Worm (Caenorhabditis elegans): ENCODE measurements around the gene Y47D3A.13.
A peak's percentile ranks its signal among the peaks of the same experiment; 100 is the strongest.

The Y47D3A.13 gene

DNA sequence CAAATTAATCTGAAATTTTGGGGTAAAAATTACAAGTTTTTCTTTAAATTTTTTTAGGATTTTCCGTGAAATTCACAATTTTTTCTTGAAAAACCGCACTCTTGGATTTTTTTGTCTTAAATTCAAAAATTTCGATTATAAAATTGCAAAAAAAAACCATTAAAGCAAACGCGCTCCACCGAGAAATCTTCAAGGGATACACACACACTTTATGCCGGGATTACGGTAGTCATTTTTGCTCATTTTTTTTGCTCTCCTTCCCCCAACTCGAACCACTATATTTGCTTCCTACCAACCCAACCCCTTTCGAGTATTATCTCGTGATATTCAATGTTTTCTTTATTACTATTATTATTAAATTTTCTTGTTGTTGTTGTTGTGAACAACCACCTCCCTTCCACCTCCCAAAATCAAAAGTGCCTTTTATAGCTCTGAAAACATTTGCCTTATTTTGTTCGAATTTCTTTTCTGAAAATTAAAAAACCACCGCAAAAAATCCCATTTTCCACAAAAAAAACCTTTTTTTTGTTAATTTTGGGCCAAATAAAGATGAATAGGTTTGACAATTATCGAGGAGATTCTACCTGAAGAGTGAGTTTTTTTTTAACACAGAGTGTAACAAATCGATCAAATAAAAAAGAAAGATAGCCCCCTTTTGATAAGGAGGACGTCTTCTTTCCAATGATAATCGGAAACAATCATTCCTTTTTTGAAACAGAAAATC lies 28.0 kb upstream of the Y47D3A.13 start, which contains the start of gene Y47D3A.32 (continued):
- no peak for TF ChIP-seq madf-10 (tag; optimal IDR thresholded peaks at IDR 0.05)
- TF ChIP-seq snpc-1.1 (tag; optimal IDR thresholded peaks at IDR 0.05; ENCODE audit: insufficient read depth): no peak
- TF ChIP-seq B0035.1 (tag; optimal IDR thresholded peaks at IDR 0.05): no peak
- peak; percentile 44 for TF ChIP-seq F52B5.7 (tag; optimal IDR thresholded peaks at IDR 0.05)
- peak; percentile 55; the same call in 1 of the 2 replicates for TF ChIP-seq hsf-1 (GFP tag; IDR thresholded peaks at IDR 0.05)
- TF ChIP-seq attf-5 (GFP tag; optimal IDR thresholded peaks at IDR 0.05): peak; percentile 36
- TF ChIP-seq lin-54 (GFP tag; optimal IDR thresholded peaks at IDR 0.05): no peak
- TF ChIP-seq Y95B8A.8 (GFP tag; IDR thresholded peaks at IDR 0.05): peak; percentile 53; the same call in 1 of the 2 replicates

DNA sequence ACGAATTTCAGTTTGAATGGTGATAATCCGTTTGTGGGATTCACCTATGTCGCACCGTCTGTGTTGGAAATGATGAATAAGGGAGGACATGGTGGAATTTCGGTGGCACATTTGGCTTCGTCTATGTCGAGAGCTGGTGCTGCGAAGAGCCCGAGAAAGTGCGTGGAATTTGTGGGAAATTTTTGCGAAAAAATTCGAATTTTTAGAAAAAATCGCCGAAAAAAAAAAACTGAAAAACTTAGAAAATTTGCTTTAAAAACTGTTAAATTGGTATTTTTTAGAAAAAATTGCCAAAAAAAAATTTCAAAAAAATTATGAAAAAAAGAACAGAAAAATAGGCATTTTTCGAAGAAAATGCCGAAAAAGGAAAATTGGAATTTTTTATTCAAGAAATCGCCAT lies 25.0 kb upstream of the Y47D3A.13 start:
- TF ChIP-seq F52B5.7 (tag; optimal IDR thresholded peaks at IDR 0.05) (no peak), ceh-40 (GFP tag; IDR thresholded peaks at IDR 0.05) (0 out of 2 replicates have a peak, but pooled peaks have one; percentile 28)

DNA sequence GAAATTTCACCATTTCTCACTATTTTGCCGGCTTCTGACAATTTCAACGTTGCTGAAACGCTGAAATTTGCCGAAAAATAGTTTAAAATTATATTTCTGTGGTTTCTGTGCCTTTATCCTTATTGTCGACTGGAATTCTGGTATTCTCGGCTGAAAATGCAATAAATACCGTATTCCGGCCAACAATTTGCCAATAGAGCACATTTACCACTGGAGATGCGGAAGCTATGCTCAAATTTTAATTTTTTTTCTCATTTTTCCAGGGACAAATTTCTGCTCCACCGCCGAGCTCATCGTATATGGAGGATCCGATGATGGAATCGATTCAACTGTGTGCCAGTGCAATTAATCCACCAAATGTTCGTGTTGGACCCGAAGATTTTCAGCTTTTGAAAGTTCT lies 22.7 kb upstream of the Y47D3A.13 start:
- no peak for TF ChIP-seq mes-4 (tag; optimal IDR thresholded peaks at IDR 0.05)
- no peak for TF ChIP-seq D2030.7 (GFP tag; IDR thresholded peaks at IDR 0.05)
- peak; percentile 86 for TF ChIP-seq B0336.3 (GFP tag; IDR thresholded peaks at IDR 0.05)
- no peak for TF ChIP-seq ZK185.1 (tag; optimal IDR thresholded peaks at IDR 0.05; ENCODE audit: poor library complexity, severe bottlenecking)
- no peak for TF ChIP-seq attf-3 (GFP tag; conservative IDR thresholded peaks at IDR 0.05)
- peak; percentile 26 for TF ChIP-seq ceh-79 (tag; optimal IDR thresholded peaks at IDR 0.05)
- no peak for TF ChIP-seq nhr-90 (tag; optimal IDR thresholded peaks at IDR 0.05)
- no peak for TF ChIP-seq cebp-1 (GFP tag; IDR thresholded peaks at IDR 0.05)
- peak; percentile 38 for TF ChIP-seq cebp-1 (tag; optimal IDR thresholded peaks at IDR 0.05)
- no peak for TF ChIP-seq snpc-1.1 (tag; optimal IDR thresholded peaks at IDR 0.05; ENCODE audit: insufficient read depth)
- TF ChIP-seq nfyb-1 (GFP tag; IDR thresholded peaks at IDR 0.05): no peak
- TF ChIP-seq zim-3 (tag; optimal IDR thresholded peaks at IDR 0.05): no peak
- TF ChIP-seq madf-6 (GFP tag; IDR thresholded peaks at IDR 0.05): no peak
- no peak for TF ChIP-seq dpl-1 (GFP tag; optimal IDR thresholded peaks at IDR 0.05)
- no peak for TF ChIP-seq lsl-1 (GFP tag; optimal IDR thresholded peaks at IDR 0.05)
- no peak for TF ChIP-seq B0261.1 (tag; optimal IDR thresholded peaks at IDR 0.05)
- TF ChIP-seq atf-7 (tag; optimal IDR thresholded peaks at IDR 0.05): no peak
- TF ChIP-seq F39B2.1 (GFP tag; IDR thresholded peaks at IDR 0.05): no peak
- TF ChIP-seq lir-1 (GFP tag; conservative IDR thresholded peaks at IDR 0.05): no peak
- TF ChIP-seq K11D2.4 (GFP tag; IDR thresholded peaks at IDR 0.05): no peak
- TF ChIP-seq chd-7 (tag; optimal IDR thresholded peaks at IDR 0.05): no peak
- no peak for TF ChIP-seq tbp1 (GFP tag; optimal IDR thresholded peaks at IDR 0.05)
- 0 out of 2 replicates have a peak, but pooled peaks have one; percentile 22 for TF ChIP-seq ekl-4 (GFP tag; IDR thresholded peaks at IDR 0.05)
- TF ChIP-seq F23B12.7 (tag; optimal IDR thresholded peaks at IDR 0.05; ENCODE audit: insufficient read depth): no peak
- no peak for TF ChIP-seq nfya-1 (tag; optimal IDR thresholded peaks at IDR 0.05; ENCODE audit: borderline replicate concordance, insufficient read depth)
- TF ChIP-seq F33H1.4 (GFP tag; IDR thresholded peaks at IDR 0.05): no peak
- TF ChIP-seq F55B11.4 (tag; optimal IDR thresholded peaks at IDR 0.05; ENCODE audit: borderline replicate concordance, insufficient read depth): no peak
- no peak for TF ChIP-seq hlh-26 (GFP tag; conservative IDR thresholded peaks at IDR 0.05)
- TF ChIP-seq bed-1 (GFP tag; IDR thresholded peaks at IDR 0.05): no peak
- no peak for TF ChIP-seq C17E4.6 (GFP tag; IDR thresholded peaks at IDR 0.05)
- TF ChIP-seq attf-5 (GFP tag; optimal IDR thresholded peaks at IDR 0.05): no peak
- 0 out of 2 replicates have a peak, but pooled peaks have one; percentile 63 for TF ChIP-seq ceh-58 (GFP tag; IDR thresholded peaks at IDR 0.05)
- no peak for TF ChIP-seq K12H6.12 (tag; optimal IDR thresholded peaks at IDR 0.05)

Measured in whole organism, young adult.